Worm (Caenorhabditis elegans) whole organism, dauer: ENCODE results near the gene fbxc-20.

Experiments used
- unc-62 ChIP-seq: sonication (generic microtip); optimal IDR thresholded peaks from 2 replicates; lab custom pipeline; 2017; ENCODE audit warnings: missing biosample characterization, missing genetic modification reagents, missing genetic modification characterization

The fbxc-20 gene

ce11 chrII:2418836-2419235 is at the start of gene fbxc-20:
Gene fbxc-20 (plus strand): TSS chrII:2419136.
- no peak for TF ChIP-seq unc-62

DNA sequence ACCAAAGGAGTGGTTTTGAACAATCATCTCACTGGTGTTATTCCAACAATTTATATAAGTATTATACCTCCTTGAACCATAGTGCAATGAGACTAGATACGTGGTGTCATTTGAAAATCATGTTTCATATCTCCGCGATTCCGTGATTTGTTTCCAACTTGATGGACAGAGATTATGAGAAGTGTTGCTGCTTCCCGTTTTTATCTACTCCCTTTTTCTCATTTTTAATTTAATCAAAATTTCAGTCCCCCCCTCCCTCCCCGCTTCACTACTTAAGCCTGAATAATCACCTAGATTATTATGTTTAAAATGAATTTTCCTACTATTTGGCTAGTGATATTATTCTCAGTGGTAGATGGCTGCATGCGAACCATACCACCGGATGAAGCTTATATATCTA is 46.8 kb upstream of the fbxc-20 start, which contains the start of gene F16G10.3:
F16G10.3 (plus strand) TSS at position 301 of the 400 bp plus-strand sequence.
- TF ChIP-seq unc-62 = no peak

- TF ChIP-seq unc-62 = no peak
Measured at ce11 chrII:2374973-2375372, 44.0 kb upstream of the fbxc-20 start, which contains the start of gene F16G10.2. Gene F16G10.2 (plus strand): TSS chrII:2375273.

- no peak for TF ChIP-seq unc-62
Measured at ce11 chrII:2377751-2378150, 41.2 kb upstream of the fbxc-20 start, which contains the start of gene F16G10.6. Gene F16G10.6 (minus strand): TSS chrII:2377851.

ce11 chrII:2378465-2379009 is 40.4 kb upstream of the fbxc-20 start:
- TF ChIP-seq unc-62 = no peak

- TF ChIP-seq unc-62 = no peak
Measured at ce11 chrII:2379673-2380072, 39.3 kb upstream of the fbxc-20 start.

ce11 chrII:2380174-2380573 is 38.8 kb upstream of the fbxc-20 start, which contains the start of gene F16G10.7:
Gene F16G10.7 (minus strand): TSS chrII:2380274.
- TF ChIP-seq unc-62 = no peak

- no peak for TF ChIP-seq unc-62
Measured at ce11 chrII:2383334-2383733, 35.6 kb upstream of the fbxc-20 start, which contains the start of gene F16G10.8. Gene F16G10.8 (minus strand): TSS chrII:2383434.

ce11 chrII:2385495-2385894 is 33.4 kb upstream of the fbxc-20 start, which contains the start of gene F16G10.9:
Gene F16G10.9 (minus strand): TSS chrII:2385595.
- no peak for TF ChIP-seq unc-62

- TF ChIP-seq unc-62 = no peak
Measured at ce11 chrII:2390884-2391283, 28.1 kb upstream of the fbxc-20 start, which contains the start of gene F16G10.10. Gene F16G10.10 (minus strand): TSS chrII:2390984.

DNA sequence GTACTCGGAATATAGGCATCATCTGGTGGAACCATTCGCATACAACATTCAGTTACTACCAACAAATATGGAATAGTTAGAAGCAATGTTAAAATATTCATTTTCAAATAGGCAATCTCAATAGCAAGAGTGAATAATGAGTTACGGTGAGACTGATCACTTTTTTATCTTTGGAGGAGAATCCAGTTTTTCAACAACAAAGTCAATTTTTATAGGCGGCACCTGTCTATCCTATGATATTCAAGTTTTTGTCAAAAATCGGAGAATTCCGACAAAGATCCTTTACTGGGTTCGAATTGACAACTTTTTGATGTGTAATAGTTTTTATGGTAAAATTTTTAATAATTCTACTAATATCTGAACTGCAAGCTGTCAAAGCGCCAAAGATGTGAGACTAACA is 25.1 kb upstream of the fbxc-20 start, which contains the start of gene F16G10.11:
F16G10.11 (minus strand) TSS at position 101 of the 400 bp plus-strand sequence.
- TF ChIP-seq unc-62 = no peak

ce11 chrII:2395864-2396263 is 23.1 kb upstream of the fbxc-20 start, which contains the start of gene F16G10.13:
Gene F16G10.13 (minus strand): TSS chrII:2395964.
- TF ChIP-seq unc-62 = no peak

- no peak for TF ChIP-seq unc-62
Measured at ce11 chrII:2398884-2399283, 20.1 kb upstream of the fbxc-20 start, which contains the start of gene F16G10.14. Gene F16G10.14 (minus strand): TSS chrII:2398984.

- no peak for TF ChIP-seq unc-62
Measured at ce11 chrII:2399810-2400209, 19.1 kb upstream of the fbxc-20 start.

ce11 chrII:2403984-2404383 is 15.0 kb upstream of the fbxc-20 start, which contains the start of gene F16G10.1:
Gene F16G10.1 (plus strand): TSS chrII:2404284.
- no peak for TF ChIP-seq unc-62

DNA sequence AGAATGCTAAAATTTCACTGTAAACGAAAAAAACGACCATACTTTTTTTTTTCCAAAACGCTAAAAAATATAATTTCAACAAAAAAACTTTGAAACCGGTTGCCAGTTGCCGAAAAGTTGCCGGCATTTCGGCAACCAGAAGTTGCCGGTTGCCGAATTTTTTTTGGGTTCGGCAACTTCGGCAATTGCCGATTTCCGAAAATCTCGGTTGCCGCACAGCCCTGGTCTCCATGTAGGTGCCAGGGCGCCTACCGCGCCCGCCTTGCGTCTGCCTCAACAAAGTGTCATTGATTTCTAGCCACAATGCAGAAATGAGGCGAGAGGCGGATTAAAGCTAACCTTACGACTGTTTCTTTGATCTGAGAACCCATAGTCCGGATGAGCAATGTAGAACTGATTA is 7.8 kb upstream of the fbxc-20 start:
- TF ChIP-seq unc-62 = no peak

- no peak for TF ChIP-seq unc-62
Measured at ce11 chrII:2411555-2411954, 7.4 kb upstream of the fbxc-20 start.

DNA sequence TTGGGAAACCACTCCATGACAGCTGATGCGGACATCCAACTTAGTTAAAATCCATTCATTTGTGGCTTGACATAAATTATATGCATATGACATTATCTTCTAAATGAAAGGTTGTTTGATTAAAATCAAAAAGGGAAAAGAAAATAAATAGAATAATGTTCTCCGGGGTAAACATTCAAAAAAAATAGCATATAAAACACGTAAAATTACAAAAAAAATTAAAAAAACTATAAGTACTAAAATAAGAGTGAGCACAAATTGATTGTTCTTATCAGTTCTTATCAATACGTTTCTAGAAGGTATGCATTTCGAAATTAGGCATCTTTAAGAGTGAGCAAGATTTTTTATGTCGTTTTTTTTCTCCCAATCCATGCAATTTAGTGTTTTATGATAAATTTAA is 6.3 kb upstream of the fbxc-20 start, which contains the start of gene fbxa-182:
fbxa-182 (minus strand) TSS at position 101 of the 400 bp plus-strand sequence.
- no peak for TF ChIP-seq unc-62
